Fruit fly (Drosophila melanogaster) whole organism, larva: ENCODE results near the gene CG7342.

Experiments used
- noc ChIP-seq: fragments of 200-800 bp; sonication (Bioruptor generic); optimal IDR thresholded peaks from 3 replicates; lab custom pipeline; 2019; ENCODE audit warnings: missing biosample characterization, mild to moderate bottlenecking, missing genetic modification characterization, moderate library complexity

Gene CG7342

dm6 chr3R:19644901-19645204 lies 41.7 kb downstream of the CG7342 start, which contains the start of gene Nup58:
Gene Nup58, plus strand, starts transcription at chr3R:19645026.
- TF ChIP-seq noc (tag; lab: Kevin White, UChicago) = no peak

DNA sequence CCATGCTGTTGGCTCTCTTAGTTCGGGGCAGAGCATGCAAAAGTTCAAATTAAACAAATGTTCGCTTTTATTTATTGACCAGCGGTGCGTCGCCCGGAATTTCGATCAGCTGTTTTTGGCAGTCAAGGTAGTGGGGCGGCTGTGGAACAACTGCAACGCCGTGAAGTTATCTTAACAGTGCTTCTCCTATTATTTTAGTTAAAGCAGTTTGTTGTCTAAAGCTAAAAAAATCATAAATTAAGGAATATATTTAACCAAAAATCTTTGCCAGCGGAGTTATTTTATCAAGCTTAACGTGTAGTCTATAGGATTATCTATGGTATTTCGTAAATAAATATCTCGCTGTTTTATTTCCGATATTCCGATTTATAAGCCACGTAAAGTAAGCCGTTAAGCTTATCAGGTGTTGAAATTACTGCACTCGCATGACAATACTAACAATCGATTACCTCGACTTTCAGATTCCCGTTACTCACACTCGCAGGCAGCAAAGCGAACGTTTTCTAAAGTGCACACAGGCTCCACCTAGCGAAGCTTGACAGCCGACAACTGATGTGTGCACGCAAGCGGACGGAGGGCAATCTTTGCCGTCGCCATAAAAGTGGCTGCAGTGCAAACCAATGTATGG lies 45.2 kb downstream of the CG7342 start, which contains the start of the genes CG6195 and CG31220:
Gene CG6195, minus strand, starts transcription at position 122 of the 628 bp plus-strand sequence.
Gene CG31220, plus strand, starts transcription at position 199 of the 628 bp plus-strand sequence.
- no peak for TF ChIP-seq noc (tag; lab: Kevin White, UChicago)

- TF ChIP-seq noc (tag; lab: Kevin White, UChicago) = no peak
These were observed 47.5 kb downstream of the CG7342 start, which contains the start of gene CG31219 for dm6 chr3R:19650718-19651117. Gene CG31219, plus strand, starts transcription at chr3R:19651018.
